Worm (Caenorhabditis elegans): Measurements from ENCODE around the gene dpl-1.

The dpl-1 gene

DNA sequence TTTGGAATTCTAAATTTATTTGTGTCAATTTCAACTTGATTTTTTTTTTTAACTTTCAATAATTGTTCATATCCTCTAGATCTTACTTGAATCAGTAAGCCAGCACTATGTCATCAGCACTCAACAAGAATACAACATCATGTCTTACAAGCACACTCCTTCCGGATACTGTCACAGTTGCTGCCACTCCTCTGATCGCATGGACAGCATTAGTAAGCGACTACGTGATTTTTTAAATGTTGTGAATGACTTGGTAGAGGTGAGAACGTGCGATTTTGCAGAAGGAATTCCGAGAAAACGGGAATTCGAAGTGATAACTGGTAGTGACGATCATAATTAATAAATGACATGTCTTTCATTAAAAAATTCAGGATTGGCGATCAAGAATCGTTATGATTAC, 11.7 kb upstream of the dpl-1 start, which contains the start of gene oac-54:
Gene oac-54, plus strand, starts transcription at position 83 of the 400 bp plus-strand sequence.
- TF ChIP-seq unc-39 (tag; optimal IDR thresholded peaks at IDR 0.05) = no peak
- TF ChIP-seq nhr-12 (tag; optimal IDR thresholded peaks at IDR 0.05) = no peak
- no peak for TF ChIP-seq zag-1 (tag; optimal IDR thresholded peaks at IDR 0.05)
- no peak for TF ChIP-seq lin-39 (tag; optimal IDR thresholded peaks at IDR 0.05)
- no peak for TF ChIP-seq egl-5 (tag; optimal IDR thresholded peaks at IDR 0.05)

DNA sequence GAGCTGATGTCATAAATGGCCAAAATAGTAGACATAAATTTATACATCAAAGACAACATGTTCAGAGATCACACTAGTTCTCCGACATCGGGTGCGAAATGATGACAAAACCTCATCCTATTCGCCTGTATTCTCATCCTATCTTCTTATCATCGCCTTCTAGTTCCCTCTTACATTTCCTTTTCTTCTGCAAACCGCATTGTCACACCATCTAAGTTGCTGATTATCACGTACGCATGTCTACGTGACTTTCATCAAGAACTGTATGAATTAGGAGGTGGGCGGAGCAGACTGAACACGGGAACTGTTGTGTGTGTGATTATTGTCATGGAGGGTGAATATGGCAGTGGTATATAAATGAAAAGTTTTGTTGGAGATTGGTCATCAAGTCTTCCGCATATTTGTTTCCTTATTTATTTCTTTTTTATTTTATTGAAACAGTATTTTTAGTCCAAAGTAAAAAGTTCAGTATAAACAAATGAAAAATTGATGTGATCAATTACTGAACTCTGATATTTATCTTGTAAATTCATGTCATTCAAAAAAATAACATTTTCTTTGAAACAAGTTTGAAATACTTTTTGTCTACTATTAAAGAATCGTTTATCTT, 9.4 kb upstream of the dpl-1 start:
- peak in 2 of 3 experiments; percentile 62 to 79 for TF ChIP-seq elt-3 (tag; optimal IDR thresholded peaks at IDR 0.05)
- TF ChIP-seq nfya-1 (tag; optimal IDR thresholded peaks at IDR 0.05; ENCODE audit: insufficient read depth) = peak; percentile 20
- TF ChIP-seq elt-1 (tag; optimal IDR thresholded peaks at IDR 0.05) = no peak
- TF ChIP-seq skn-1 (tag; optimal IDR thresholded peaks at IDR 0.05) = peak; percentile 82
- peak; percentile 60 for TF ChIP-seq nhr-76 (tag; optimal IDR thresholded peaks at IDR 0.05)
- TF ChIP-seq egl-5 (tag; optimal IDR thresholded peaks at IDR 0.05) = no peak
- TF ChIP-seq nhr-23 (tag; optimal IDR thresholded peaks at IDR 0.05) = peak; percentile 76
- no peak for TF ChIP-seq lin-15B (tag; optimal IDR thresholded peaks at IDR 0.05)
- TF ChIP-seq R02D3.7 (tag; optimal IDR thresholded peaks at IDR 0.05) = no peak
- peak; percentile 97 for TF ChIP-seq nhr-43 (tag; optimal IDR thresholded peaks at IDR 0.05; ENCODE audit: poor library complexity, severe bottlenecking)
- TF ChIP-seq elt-2 (tag; optimal IDR thresholded peaks at IDR 0.05) = peak; percentile 63
- TF ChIP-seq pqm-1 (tag; optimal IDR thresholded peaks at IDR 0.05) = peak; percentile 81
- TF ChIP-seq nhr-25 (tag; optimal IDR thresholded peaks at IDR 0.05) = peak; percentile 73
- no peak for TF ChIP-seq jun-1 (tag; optimal IDR thresholded peaks at IDR 0.05)

DNA sequence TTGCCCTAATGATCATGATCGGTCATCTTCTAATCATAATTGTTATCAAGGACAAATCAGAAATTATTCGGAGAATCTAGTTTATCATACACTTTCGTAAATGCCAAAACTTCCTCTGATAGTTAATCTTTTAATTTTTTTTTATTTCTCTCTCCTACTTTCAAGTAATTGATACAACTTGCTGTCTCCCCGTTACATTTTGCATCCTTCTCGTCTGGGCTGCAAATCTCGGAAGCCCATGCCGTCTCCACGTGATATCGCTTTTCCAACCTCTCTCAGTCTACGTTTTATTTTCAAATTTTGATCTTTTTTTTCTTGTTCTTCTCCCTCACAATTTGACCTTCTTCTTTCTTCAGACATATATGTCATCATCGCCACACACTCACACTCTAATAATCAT, 8.7 kb upstream of the dpl-1 start, which contains the start of gene rhy-1:
Gene rhy-1, plus strand, starts transcription at position 357 of the 400 bp plus-strand sequence.
- TF ChIP-seq ztf-4 (tag; optimal IDR thresholded peaks at IDR 0.05) (no peak), pha-4 (tag; optimal IDR thresholded peaks at IDR 0.05) (no peak), nhr-12 (tag; optimal IDR thresholded peaks at IDR 0.05) (no peak), snpc-4 (tag; optimal IDR thresholded peaks at IDR 0.05) (no peak), pqm-1 (tag; optimal IDR thresholded peaks at IDR 0.05) (no peak), ceh-16 (tag; optimal IDR thresholded peaks at IDR 0.05) (no peak), lin-15B (tag; optimal IDR thresholded peaks at IDR 0.05) (no peak), nhr-77 (tag; optimal IDR thresholded peaks at IDR 0.05) (no peak), eor-1 (tag; optimal IDR thresholded peaks at IDR 0.05) (no peak)

DNA sequence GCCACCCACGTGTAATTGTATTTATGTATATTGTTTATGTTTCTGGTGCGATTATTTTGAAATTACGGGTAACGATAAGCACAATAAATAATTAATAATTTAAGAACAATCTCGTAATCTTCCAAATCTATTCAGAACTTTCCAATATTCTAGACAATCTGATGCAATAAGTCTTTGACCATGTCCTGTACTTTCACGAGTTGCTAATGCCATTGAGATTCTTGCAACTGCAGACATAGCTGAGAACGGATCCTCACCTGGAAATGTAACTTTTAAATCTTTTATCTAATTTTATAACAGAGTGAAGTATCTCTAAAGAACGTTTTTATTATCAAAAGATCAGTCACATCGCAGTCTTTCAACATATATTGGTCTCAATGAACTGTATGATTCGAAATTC, 6.4 kb upstream of the dpl-1 start:
- TF ChIP-seq nhr-43 (tag; optimal IDR thresholded peaks at IDR 0.05; ENCODE audit: poor library complexity, severe bottlenecking) (peak; percentile 1), ama-1 (optimal IDR thresholded peaks at IDR 0.05) (peak; percentile 76), elt-3 (tag; optimal IDR thresholded peaks at IDR 0.05) (no peak)

DNA sequence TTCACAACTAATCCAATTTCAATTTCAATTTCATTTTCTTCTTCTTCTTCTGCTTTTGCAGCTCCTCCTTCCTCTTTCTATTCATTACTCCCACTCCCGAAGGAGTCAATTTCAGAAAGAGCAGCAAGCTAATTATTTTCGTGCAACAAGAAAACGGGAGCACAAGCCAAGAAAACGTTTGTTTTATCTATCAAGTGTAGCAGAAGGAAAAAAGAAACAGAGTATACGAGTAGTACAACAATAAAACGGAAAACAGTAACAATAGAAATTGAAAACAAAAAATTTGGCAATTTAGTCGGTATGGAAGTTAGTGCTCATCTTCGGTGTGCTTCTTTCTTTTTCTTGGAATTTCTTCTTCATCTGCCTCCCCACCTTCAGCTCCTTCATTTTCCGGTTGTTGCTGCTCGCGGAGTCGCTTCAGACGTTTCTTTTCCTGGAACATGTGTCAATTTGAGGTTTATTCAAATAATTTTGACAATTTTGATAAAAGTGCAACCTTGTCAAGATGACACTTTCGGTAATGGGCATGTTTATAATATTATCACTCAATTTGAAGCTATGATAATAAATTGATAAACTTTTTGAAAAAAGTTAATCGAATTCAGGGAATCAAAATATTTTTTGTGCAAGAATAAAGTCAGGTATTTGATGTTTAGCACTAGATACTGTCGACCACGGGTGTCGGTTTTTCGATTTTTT, 3.8 kb upstream of the dpl-1 start, which contains the start of gene W07A12.8:
Gene W07A12.8, minus strand, starts transcription at position 51 of the 699 bp plus-strand sequence.
- no peak for TF ChIP-seq ztf-4 (tag; optimal IDR thresholded peaks at IDR 0.05)
- no peak for TF ChIP-seq sea-2 (GFP tag; optimal IDR thresholded peaks at IDR 0.05)
- TF ChIP-seq ceh-9 (tag; optimal IDR thresholded peaks at IDR 0.05) = no peak
- peak; percentile 39 for TF ChIP-seq elt-2 (tag; optimal IDR thresholded peaks at IDR 0.05)

DNA sequence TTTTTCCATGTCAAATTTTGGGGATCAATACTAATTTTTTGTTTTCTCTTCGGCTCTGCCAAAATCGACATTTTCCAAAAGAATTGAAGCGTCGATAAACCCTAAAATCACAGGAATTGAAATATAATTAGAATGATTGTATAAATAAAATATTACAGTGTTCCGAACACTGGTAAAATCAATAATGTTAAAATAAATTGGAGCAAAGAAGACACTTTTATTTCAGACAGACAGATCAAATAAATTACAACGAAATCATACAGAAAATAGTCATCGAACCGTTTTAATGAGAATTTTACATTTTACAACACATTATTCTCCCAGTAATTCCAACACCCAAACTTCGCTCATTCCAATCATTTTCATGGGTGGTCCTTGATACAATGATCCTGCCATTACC, 2.0 kb upstream of the dpl-1 start, which contains the start of gene T23G7.3:
Gene T23G7.3, minus strand, starts transcription at position 101 of the 400 bp plus-strand sequence.
- TF ChIP-seq snpc-4 (tag; optimal IDR thresholded peaks at IDR 0.05) (no peak), ceh-16 (tag; optimal IDR thresholded peaks at IDR 0.05) (no peak), nhr-237 (tag; optimal IDR thresholded peaks at IDR 0.05) (no peak), tbx-2 (tag; optimal IDR thresholded peaks at IDR 0.05) (no peak)

All from whole organism, L3 larva.